Worm (Caenorhabditis elegans): ENCODE measurements around the gene kvs-4.

Gene kvs-4

DNA sequence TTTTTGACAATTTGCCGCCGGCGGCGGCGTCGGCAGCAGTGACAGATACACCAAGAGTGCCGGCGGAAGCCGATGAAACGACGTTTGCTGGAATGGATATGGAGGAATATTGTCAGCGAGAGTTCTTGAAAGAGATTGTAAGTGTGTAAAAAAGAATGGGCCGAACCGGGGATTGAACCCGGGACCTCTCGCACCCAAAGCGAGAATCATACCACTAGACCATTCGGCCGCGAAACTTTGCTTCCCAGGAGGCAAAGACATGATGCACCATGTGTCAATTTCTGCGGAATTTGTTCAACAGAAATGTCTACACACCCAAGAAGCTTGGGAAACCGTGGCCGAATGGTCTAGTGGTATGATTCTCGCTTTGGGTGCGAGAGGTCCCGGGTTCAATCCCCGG, 54.3 kb downstream of the kvs-4 start:
- TF ChIP-seq mdl-1 (tag; optimal IDR thresholded peaks at IDR 0.05) (peak in 1 of 2 experiments; percentile 3), set-16 (GFP tag; IDR thresholded peaks at IDR 0.05) (peak; percentile 64), zfp-3 (GFP tag; conservative IDR thresholded peaks at IDR 0.05) (peak; percentile 87), Y48G9A.11 (GFP tag; IDR thresholded peaks at IDR 0.05) (no peak; the same call in 1 of the 2 replicates), egl-27 (tag; optimal IDR thresholded peaks at IDR 0.05) (no peak), spr-1 (tag; optimal IDR thresholded peaks at IDR 0.05) (peak; percentile 62), lin-29 (GFP tag; IDR thresholded peaks at IDR 0.05) (peak; percentile 82), ceh-20 (GFP tag; IDR thresholded peaks at IDR 0.05) (peak; percentile 93), lin-1 (GFP tag; IDR thresholded peaks at IDR 0.05) (peak; percentile 82), Y105C5A.15 (GFP tag; IDR thresholded peaks at IDR 0.05) (peak; percentile 88; the same call in 1 of the 2 replicates), tra-1 (GFP tag; IDR thresholded peaks at IDR 0.05) (peak; percentile 88), daf-16 (GFP tag; optimal IDR thresholded peaks at IDR 0.05) (peak; percentile 35 to 76), daf-16 (tag; optimal IDR thresholded peaks at IDR 0.05) (peak; percentile 37), mxl-3 (GFP tag; optimal IDR thresholded peaks at IDR 0.05) (peak; percentile 34), F37D6.2 (tag; optimal IDR thresholded peaks at IDR 0.05) (peak; percentile 86), dmd-8 (GFP tag; IDR thresholded peaks at IDR 0.05) (peak; percentile 89), cey-2 (tag; optimal IDR thresholded peaks at IDR 0.05; ENCODE audit: borderline replicate concordance, insufficient read depth) (no peak), ceh-28 (tag; optimal IDR thresholded peaks at IDR 0.05) (no peak), fkh-10 (GFP tag; optimal IDR thresholded peaks at IDR 0.05) (peak; percentile 74), mes-2 (tag; optimal IDR thresholded peaks at IDR 0.05; ENCODE audit: poor library complexity, severe bottlenecking) (peak; percentile 87), hmg-1.1 (GFP tag; IDR thresholded peaks at IDR 0.05) (peak; percentile 96), vab-7 (GFP tag; IDR thresholded peaks at IDR 0.05) (peak; percentile 91), hlh-11 (tag; optimal IDR thresholded peaks at IDR 0.05) (peak; percentile 67), pha-4 (GFP tag; IDR thresholded peaks at IDR 0.05) (peak; percentile 95), pha-4 (tag; optimal IDR thresholded peaks at IDR 0.05) (no peak), arid-1 (GFP tag; conservative IDR thresholded peaks at IDR 0.05) (peak; percentile 94), ctbp-1 (GFP tag; IDR thresholded peaks at IDR 0.05) (peak; percentile 92), mep-1 (tag; optimal IDR thresholded peaks at IDR 0.05) (peak; percentile 86), unc-130 (GFP tag; optimal IDR thresholded peaks at IDR 0.05) (peak; percentile 50), lsy-2 (tag; optimal IDR thresholded peaks at IDR 0.05) (peak; percentile 42 to 87), snpc-1.2 (GFP tag; IDR thresholded peaks at IDR 0.05) (peak; percentile 86), madf-5 (GFP tag; IDR thresholded peaks at IDR 0.05) (peak; percentile 69 to 91; a peak in 3 of 4 replicates), nhr-25 (tag; optimal IDR thresholded peaks at IDR 0.05; ENCODE audit: borderline replicate concordance, insufficient read depth) (peak; percentile 63), R02D3.7 (tag; optimal IDR thresholded peaks at IDR 0.05) (no peak), aly-2 (tag; optimal IDR thresholded peaks at IDR 0.05) (no peak), nhr-76 (tag; optimal IDR thresholded peaks at IDR 0.05) (no peak), hif-1 (tag; optimal IDR thresholded peaks at IDR 0.05) (peak; percentile 23 to 31), nhr-111 (GFP tag; optimal IDR thresholded peaks at IDR 0.05) (no peak), nhr-11 (tag; optimal IDR thresholded peaks at IDR 0.05) (peak; percentile 21), daf-8 (GFP tag; IDR thresholded peaks at IDR 0.05) (no peak), nhr-28 (tag; optimal IDR thresholded peaks at IDR 0.05) (peak; percentile 5), ztf-7 (tag; optimal IDR thresholded peaks at IDR 0.05) (peak; percentile 57), nhr-6 (tag; optimal IDR thresholded peaks at IDR 0.05) (peak; percentile 37), unc-62 (GFP tag; optimal IDR thresholded peaks at IDR 0.05 in 1 of 2) (peak in 1 of 2 experiments; percentile 19), unc-62 (tag; optimal IDR thresholded peaks at IDR 0.05) (no peak), ZK337.2 (GFP tag; IDR thresholded peaks at IDR 0.05) (peak; percentile 75), nhr-77 (tag; optimal IDR thresholded peaks at IDR 0.05) (peak; percentile 50), dve-1 (tag; optimal IDR thresholded peaks at IDR 0.05; ENCODE audit: insufficient read depth) (peak; percentile 79), Y75B8A.6 (GFP tag; IDR thresholded peaks at IDR 0.05) (peak; percentile 93; the same call in 1 of the 2 replicates), F26F4.8 (GFP tag; conservative IDR thresholded peaks at IDR 0.05) (peak; percentile 64), ceh-62 (tag; optimal IDR thresholded peaks at IDR 0.05) (no peak)
